Fruit fly (Drosophila melanogaster): ENCODE data around the gene TM9SF2.

The TM9SF2 gene

DNA sequence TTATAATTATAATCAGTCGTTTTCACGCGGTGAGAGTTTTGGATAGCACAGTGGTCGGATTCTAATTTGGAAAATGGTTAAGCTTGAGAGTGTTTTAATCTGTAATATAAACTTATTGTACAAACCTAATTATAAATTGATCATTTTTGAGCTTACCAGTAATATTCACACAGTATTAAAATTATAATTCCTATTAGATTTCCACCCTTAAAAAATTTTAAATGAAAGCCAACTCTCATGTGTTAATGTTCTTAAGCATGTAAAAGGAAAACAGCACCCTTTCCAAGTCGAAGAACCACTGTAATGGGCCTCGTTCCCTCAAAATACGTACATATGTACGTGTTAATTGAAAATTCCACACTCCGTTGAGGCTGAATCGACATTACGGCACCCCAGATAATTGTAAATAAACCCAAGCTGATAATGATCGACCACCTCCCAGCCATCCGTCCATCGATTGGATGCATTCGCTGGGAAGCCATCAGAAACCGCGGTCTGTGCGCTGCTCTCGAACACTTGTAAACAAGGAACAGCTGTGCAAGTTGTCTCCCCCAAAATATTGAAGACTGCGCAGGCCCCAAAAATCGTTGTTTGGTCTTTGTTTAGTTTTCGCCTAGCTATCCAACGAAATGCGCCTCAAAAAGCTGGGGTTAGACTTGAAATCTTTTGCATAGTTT is 25.8 kb upstream of the TM9SF2 start (continued):
- TF ChIP-seq Atf6 (GFP tag; IDR thresholded peaks at IDR 0.05) (peak; percentile 47; the same call in 1 of the 2 replicates), CG7928 (GFP tag; optimal IDR thresholded peaks at IDR 0.05) (no peak), CG15601 (tag; optimal IDR thresholded peaks at IDR 0.05) (peak; percentile 23), mam (GFP tag; optimal IDR thresholded peaks at IDR 0.05) (peak; percentile 12), Hmx (GFP tag; optimal IDR thresholded peaks at IDR 0.05) (no peak), stc (GFP tag; IDR thresholded peaks at IDR 0.05) (peak; percentile 51), D19A (tag; optimal IDR thresholded peaks at IDR 0.05) (peak; percentile 43), prd (optimal IDR thresholded peaks at IDR 0.05) (no peak), prd (GFP tag; IDR thresholded peaks at IDR 0.05) (peak; percentile 46; the same call in 2 of the 3 replicates), CG14710 (tag; optimal IDR thresholded peaks at IDR 0.05) (peak; percentile 32), BtbVII (GFP tag; optimal IDR thresholded peaks at IDR 0.05) (peak; percentile 18), Nf-YC (tag; optimal IDR thresholded peaks at IDR 0.05) (peak; percentile 13), H15 (GFP tag; IDR thresholded peaks at IDR 0.05) (0 out of 3 replicates have a peak, but pooled peaks have one; percentile 28), CG1602 (GFP tag; optimal IDR thresholded peaks at IDR 0.05) (peak; percentile 40), CG8765 (GFP tag; IDR thresholded peaks at IDR 0.05) (0 out of 2 replicates have a peak, but pooled peaks have one; percentile 28), hbn (GFP tag; IDR thresholded peaks at IDR 0.05; ENCODE audit: partially characterized antibody) (no peak), Ada2b (GFP tag; IDR thresholded peaks at IDR 0.05) (peak; percentile 41; the same call in 1 of the 2 replicates), fd102C (GFP tag; optimal IDR thresholded peaks at IDR 0.05) (no peak), CG6272 (GFP tag; IDR thresholded peaks at IDR 0.05) (0 out of 2 replicates have a peak, but pooled peaks have one; percentile 34), CG31441 (GFP tag; IDR thresholded peaks at IDR 0.05) (peak; percentile 48; the same call in 1 of the 2 replicates), unpg (GFP tag; optimal IDR thresholded peaks at IDR 0.05) (peak; percentile 54), CG16815 (GFP tag; optimal IDR thresholded peaks at IDR 0.05) (peak; percentile 31), pum (GFP tag; optimal IDR thresholded peaks at IDR 0.05) (peak; percentile 1), bcd (GFP tag; optimal IDR thresholded peaks at IDR 0.05) (peak; percentile 15), CG4424 (GFP tag; optimal IDR thresholded peaks at IDR 0.05) (peak; percentile 40), CG2678 (tag; optimal IDR thresholded peaks at IDR 0.05) (peak; percentile 76), CG2120 (GFP tag; optimal IDR thresholded peaks at IDR 0.05) (peak; percentile 51), pb (GFP tag; optimal IDR thresholded peaks at IDR 0.05) (no peak), CG32532 (GFP tag; IDR thresholded peaks at IDR 0.05) (peak; percentile 62), al (GFP tag; IDR thresholded peaks at IDR 0.05) (0 out of 2 replicates have a peak, but pooled peaks have one; percentile 23), CG33557 (GFP tag; optimal IDR thresholded peaks at IDR 0.05) (peak; percentile 24), CG31224 (GFP tag; IDR thresholded peaks at IDR 0.05) (no peak), CG13424 (tag; optimal IDR thresholded peaks at IDR 0.05) (peak; percentile 58), CG18262 (tag; optimal IDR thresholded peaks at IDR 0.05) (peak; percentile 64), phol (tag; optimal IDR thresholded peaks at IDR 0.05) (peak; percentile 59), CG1529 (GFP tag; optimal IDR thresholded peaks at IDR 0.05) (peak; percentile 24), C15 (GFP tag; IDR thresholded peaks at IDR 0.05) (0 out of 3 replicates have a peak, but pooled peaks have one; percentile 24), row (GFP tag; IDR thresholded peaks at IDR 0.05) (peak; percentile 68), vvl (GFP tag; IDR thresholded peaks at IDR 0.05) (peak; percentile 63; the same call in 1 of the 2 replicates), Ptx1 (GFP tag; IDR thresholded peaks at IDR 0.05) (peak; percentile 58), CG10274 (GFP tag; optimal IDR thresholded peaks at IDR 0.05) (no peak), CG7839 (tag; optimal IDR thresholded peaks at IDR 0.05) (peak; percentile 78), lola (GFP tag; optimal IDR thresholded peaks at IDR 0.05) (peak in 1 of 3 experiments; percentile 42), Max (GFP tag; optimal IDR thresholded peaks at IDR 0.05) (peak; percentile 18), Asciz (GFP tag; optimal IDR thresholded peaks at IDR 0.05) (peak; percentile 39), sug (tag; optimal IDR thresholded peaks at IDR 0.05) (peak; percentile 14), Xrp1 (GFP tag; IDR thresholded peaks at IDR 0.05) (peak; percentile 69), Ssrp (tag; optimal IDR thresholded peaks at IDR 0.05) (peak; percentile 59), zfh2 (GFP tag; optimal IDR thresholded peaks at IDR 0.05) (peak; percentile 14)
